Worm (Caenorhabditis elegans) whole organism, L3 larva: ENCODE measurements around the gene noa-1.

Source experiments
- ZK546.5 ChIP-seq: sonication (generic microtip); optimal IDR thresholded peaks from 2 replicates; lab custom pipeline; 2017; ENCODE audit warnings: missing biosample characterization, missing genetic modification characterization
- egl-27 ChIP-seq: sonication (generic microtip); optimal IDR thresholded peaks from 4 replicates; lab custom pipeline; 2017; ENCODE audit warnings: missing biosample characterization, missing genetic modification reagents, missing genetic modification characterization
- elt-3 ChIP-seq, 3 experiments: fragments of 150-350 bp in 1 of 3; sonication (generic microtip) in 2 of 3; optimal IDR thresholded peaks; 2 replicates in 2 of 3; 4 replicates in 1 of 3; lab custom pipeline; 2014 to 2017; ENCODE audit warnings: missing biosample characterization in 3 of 3, missing genetic modification characterization in 3 of 3
- fkh-10 ChIP-seq: sonication (generic microtip); optimal IDR thresholded peaks from 2 replicates; lab custom pipeline; 2017; ENCODE audit warnings: missing biosample characterization, missing genetic modification reagents, missing genetic modification characterization
- fos-1 ChIP-seq: fragments of 150-350 bp; optimal IDR thresholded peaks from 2 replicates; lab custom pipeline; 2014; ENCODE audit warnings: missing biosample characterization, missing genetic modification characterization
- jun-1 ChIP-seq: fragments of 150-350 bp; optimal IDR thresholded peaks from 2 replicates; lab custom pipeline; 2014; ENCODE audit warnings: missing biosample characterization, missing genetic modification reagents, missing genetic modification characterization
- lin-39 ChIP-seq: fragments of 150-350 bp; optimal IDR thresholded peaks from 2 replicates; lab custom pipeline; 2018; ENCODE audit warnings: missing biosample characterization, missing genetic modification reagents, missing genetic modification characterization
- mdl-1 ChIP-seq: fragments of 150-350 bp; optimal IDR thresholded peaks from 2 replicates; lab custom pipeline; 2014; ENCODE audit warnings: missing biosample characterization, missing genetic modification characterization
- nhr-25 ChIP-seq: sonication (generic microtip); optimal IDR thresholded peaks from 2 replicates; lab custom pipeline; 2017; ENCODE audit warnings: missing biosample characterization, missing genetic modification characterization
- nhr-28 ChIP-seq: fragments of 150-350 bp; optimal IDR thresholded peaks from 2 replicates; lab custom pipeline; 2014; ENCODE audit warnings: missing biosample characterization, missing genetic modification characterization
- ztf-4 ChIP-seq: fragments of 150-350 bp; optimal IDR thresholded peaks from 2 replicates; lab custom pipeline; 2014; ENCODE audit warnings: missing biosample characterization, missing genetic modification characterization

DNA sequence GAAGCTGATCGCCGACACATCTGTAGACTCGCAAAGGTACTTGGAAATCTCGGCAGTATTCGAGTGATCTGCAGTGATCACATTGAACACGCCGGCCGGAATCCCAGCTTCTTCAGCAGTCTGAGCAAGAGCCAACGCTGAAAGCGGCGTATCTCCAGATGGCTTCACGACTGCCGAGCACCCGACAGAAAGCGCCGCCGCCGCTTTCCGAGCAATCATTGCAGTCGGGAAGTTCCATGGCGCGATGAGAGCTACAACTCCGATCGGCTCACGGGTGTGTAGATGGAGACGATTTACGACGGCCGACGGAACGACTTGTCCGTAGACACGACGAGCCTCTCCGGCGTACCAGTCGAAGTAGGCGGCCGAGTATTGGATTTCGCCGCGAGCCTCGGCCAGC is 51.0 kb downstream of the noa-1 start:
- TF ChIP-seq jun-1 (tag; lab: Kevin White, UChicago): no peak
- no peak for TF ChIP-seq ZK546.5 (tag; lab: Kevin White, UChicago)
- no peak for TF ChIP-seq lin-39
- TF ChIP-seq nhr-28 (tag; lab: Kevin White, UChicago): no peak
- TF ChIP-seq ztf-4 (tag; lab: Kevin White, UChicago): no peak
- no peak for TF ChIP-seq elt-3 (tag; optimal IDR thresholded peaks at IDR 0.05; lab: Kevin White, UChicago)
- TF ChIP-seq fkh-10 (GFP tag; lab: Kevin White, UChicago): no peak
- no peak for TF ChIP-seq mdl-1 (tag; lab: Kevin White, UChicago)
- TF ChIP-seq fos-1 (tag; lab: Kevin White, UChicago): no peak
- no peak for TF ChIP-seq nhr-25 (tag; lab: Kevin White, UChicago)
- TF ChIP-seq egl-27 (tag; lab: Kevin White, UChicago): no peak
